Worm (Caenorhabditis elegans) whole organism, late embryonic: Measurements from ENCODE around the gene R07C3.13.

Experiments
- ama-1 ChIP-seq: fragments of 150-350 bp; optimal IDR thresholded peaks from 2 replicates; lab custom pipeline; 2014
- hlh-30 ChIP-seq: sonication (generic microtip); optimal IDR thresholded peaks from 2 replicates; lab custom pipeline; 2017; ENCODE audit warnings: antibody characterized with exemption, missing genetic modification characterization, missing compliant biosample characterization; ENCODE audit not compliant: insufficient read depth
- nhr-232 ChIP-seq: sonication (generic microtip); optimal IDR thresholded peaks from 2 replicates; lab custom pipeline; 2016; ENCODE audit warnings: missing genetic modification characterization, missing compliant biosample characterization

ce11 chrII:973999-974398 is 46.8 kb upstream of the R07C3.13 start, which contains the start of gene fbxc-14:
- TF ChIP-seq hlh-30 (tag; lab: Kevin White, UChicago) = no peak
- no peak for TF ChIP-seq ama-1 (lab: Kevin White, UChicago)
- TF ChIP-seq nhr-232 = no peak
